Worm (Caenorhabditis elegans) whole organism, late embryonic: ENCODE measurements around the gene W02B12.12.

Source experiments
- ets-4 ChIP-seq: sonication (generic microtip); optimal IDR thresholded peaks from 2 replicates; lab custom pipeline; 2016; ENCODE audit warnings: missing genetic modification characterization, missing compliant biosample characterization
- fkh-10 ChIP-seq: fragments of 150-350 bp; optimal IDR thresholded peaks from 2 replicates; lab custom pipeline; 2014; ENCODE audit warnings: missing biosample characterization, missing genetic modification reagents, missing genetic modification characterization
- pat-9 ChIP-seq: fragments of 200-800 bp; sonication (Bioruptor generic); optimal IDR thresholded peaks from 2 replicates; lab custom pipeline; 2018; ENCODE audit warnings: mild to moderate bottlenecking, missing genetic modification characterization, moderate library complexity, missing compliant biosample characterization
- pax-1 ChIP-seq: fragments of 150-350 bp; optimal IDR thresholded peaks from 2 replicates; lab custom pipeline; 2014; ENCODE audit warnings: missing biosample characterization, missing genetic modification characterization
- pqm-1 ChIP-seq: sonication (generic microtip); optimal IDR thresholded peaks from 2 replicates; lab custom pipeline; 2016; ENCODE audit warnings: missing genetic modification characterization, missing compliant biosample characterization
- ttx-3 ChIP-seq: sonication (generic microtip); optimal IDR thresholded peaks from 2 replicates; lab custom pipeline; 2016; ENCODE audit warnings: missing genetic modification reagents, missing genetic modification characterization, missing compliant biosample characterization

- TF ChIP-seq pqm-1 (tag; lab: Kevin White, UChicago) = no peak
- no peak for TF ChIP-seq ttx-3
- TF ChIP-seq fkh-10 (GFP tag; lab: Kevin White, UChicago) = no peak
- no peak for TF ChIP-seq pat-9
- no peak for TF ChIP-seq pax-1
- TF ChIP-seq ets-4 (tag; lab: Kevin White, UChicago) = no peak
Observed at ce11 chrII:11497365-11497764, 18.4 kb upstream of the W02B12.12 start, which contains the start of gene B0334.5.
